Worm (Caenorhabditis elegans) whole organism, L1 larva: ENCODE results near the gene col-85.

Experiments used
- ama-1 ChIP-seq: fragments of 150-350 bp; optimal IDR thresholded peaks from 2 replicates; lab custom pipeline; 2014
- elt-2 ChIP-seq: sonication (generic microtip); optimal IDR thresholded peaks from 2 replicates; lab custom pipeline; 2016; ENCODE audit warnings: missing genetic modification characterization, mild to moderate bottlenecking, inconsistent platforms, missing compliant biosample characterization, missing genetic modification reagents
- lin-13 ChIP-seq: fragments of 150-350 bp; optimal IDR thresholded peaks from 2 replicates; lab custom pipeline; 2014; ENCODE audit warnings: missing biosample characterization, missing genetic modification reagents, missing genetic modification characterization
- nhr-12 ChIP-seq: sonication (generic microtip); optimal IDR thresholded peaks from 2 replicates; lab custom pipeline; 2017; ENCODE audit warnings: missing biosample characterization, missing genetic modification characterization
- nhr-237 ChIP-seq: fragments of 150-350 bp; optimal IDR thresholded peaks from 2 replicates; lab custom pipeline; 2014; ENCODE audit warnings: missing biosample characterization, missing genetic modification characterization
- zag-1 ChIP-seq: fragments of 150-350 bp; optimal IDR thresholded peaks from 2 replicates; lab custom pipeline; 2014; ENCODE audit warnings: missing biosample characterization, missing genetic modification characterization

DNA sequence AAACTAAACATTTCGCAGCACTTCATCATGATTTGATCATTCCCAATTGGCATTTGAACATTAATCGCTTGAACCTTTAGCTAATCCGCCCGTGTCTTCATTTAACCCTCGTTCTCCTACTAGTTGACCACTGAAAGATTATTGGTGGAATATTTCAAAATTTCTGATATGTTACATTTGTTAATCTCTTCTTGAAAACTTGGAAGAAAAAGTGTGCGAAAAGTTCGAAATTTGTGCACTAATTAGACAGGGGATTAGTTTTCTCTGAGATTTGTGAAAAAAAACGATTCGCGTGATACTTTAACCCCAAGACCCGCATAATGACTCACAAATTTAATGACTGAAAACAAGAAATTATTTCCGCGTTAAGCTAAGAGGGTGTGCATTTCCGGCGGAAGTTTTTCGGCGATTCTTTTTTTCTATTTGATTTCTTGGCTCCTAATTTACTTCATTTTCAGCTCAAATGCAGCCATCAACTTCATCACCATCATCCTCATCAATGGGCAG, 40.5 kb upstream of the col-85 start, which contains the start of gene nimk-1:
- TF ChIP-seq nhr-237 (tag; lab: Kevin White, UChicago) (no peak), lin-13 (no peak), zag-1 (tag; lab: Kevin White, UChicago) (no peak), nhr-12 (tag; lab: Kevin White, UChicago) (no peak), elt-2 (tag; lab: Kevin White, UChicago) (no peak), ama-1 (lab: Kevin White, UChicago) (no peak)
